Fruit fly (Drosophila melanogaster): Measurements from ENCODE around the gene CG10681.

dm6 chr3L:12503865-12504650 lies 2.7 kb downstream of the CG10681 start, which contains the start of the genes CG10646 and vih:
- no peak for TF ChIP-seq CG16863 (GFP tag; optimal IDR thresholded peaks at IDR 0.05)
- TF ChIP-seq CG15269 (tag; optimal IDR thresholded peaks at IDR 0.05), result peak; percentile 43
- TF ChIP-seq sens-2 (GFP tag; IDR thresholded peaks at IDR 0.05), result no peak
- TF ChIP-seq tup (GFP tag; optimal IDR thresholded peaks at IDR 0.05), result peak; percentile 7
- no peak for TF ChIP-seq CG1792 (GFP tag; optimal IDR thresholded peaks at IDR 0.05)
